Fruit fly (Drosophila melanogaster) whole organism, embryonic: Measurements from ENCODE around the gene Arp10.
A peak's percentile ranks its signal among the peaks of the same experiment; 100 is the strongest.

Experiments
- Abd-B ChIP-seq: fragments of 200-800 bp; sonication (Bioruptor generic); optimal IDR thresholded peaks from 2 replicates; lab custom pipeline; 2018; ENCODE audit warnings: missing biosample characterization, mild to moderate bottlenecking, missing genetic modification characterization, moderate library complexity
- Aef1 ChIP-seq: fragments of 200-800 bp; sonication (Bioruptor generic); IDR thresholded peaks from 3 replicates; pipeline ENCODE4 v1.3.6; 2022; ENCODE audit warnings: missing biosample characterization, missing genetic modification characterization
- BEAF-32 ChIP-seq: fragments of 200-800 bp; sonication (Bioruptor generic); optimal IDR thresholded peaks from 3 replicates; lab custom pipeline; 2017; ENCODE audit warnings: missing biosample characterization, missing genetic modification characterization, mild to moderate bottlenecking, moderate library complexity, missing genetic modification reagents
- CG10267 ChIP-seq: fragments of 200-800 bp; sonication (Bioruptor generic); optimal IDR thresholded peaks from 2 replicates; lab custom pipeline; 2018; ENCODE audit warnings: missing biosample characterization, mild to moderate bottlenecking, missing genetic modification characterization, moderate library complexity
- CG11398 ChIP-seq: fragments of 200-800 bp; sonication (Bioruptor generic); optimal IDR thresholded peaks from 2 replicates; lab custom pipeline; 2016; ENCODE audit warnings: missing biosample characterization, missing genetic modification characterization
- CG13424 ChIP-seq: fragments of 200-800 bp; sonication (Bioruptor generic); optimal IDR thresholded peaks from 2 replicates; lab custom pipeline; 2019; ENCODE audit warnings: missing biosample characterization, mild to moderate bottlenecking, missing genetic modification characterization, moderate library complexity
- CG14710 ChIP-seq: fragments of 200-800 bp; sonication (Bioruptor generic); optimal IDR thresholded peaks from 3 replicates; lab custom pipeline; 2019; ENCODE audit warnings: missing biosample characterization, mild to moderate bottlenecking, missing genetic modification characterization, moderate library complexity
- CG1602 ChIP-seq: fragments of 200-800 bp; sonication (Bioruptor generic); optimal IDR thresholded peaks from 3 replicates; lab custom pipeline; 2016; ENCODE audit warnings: missing biosample characterization, missing genetic modification characterization
- CG2116 ChIP-seq: fragments of 200-800 bp; sonication (Bioruptor generic); optimal IDR thresholded peaks from 3 replicates; lab custom pipeline; 2018; ENCODE audit warnings: missing biosample characterization, mild to moderate bottlenecking, missing genetic modification characterization
- CG2129 ChIP-seq: fragments of 200-800 bp; sonication (Bioruptor generic); IDR thresholded peaks from 2 replicates; pipeline ENCODE4 v1.3.6; 2022; ENCODE audit warnings: missing biosample characterization, missing genetic modification characterization; ENCODE audit not compliant: partially characterized antibody
- CG32532 ChIP-seq: fragments of 200-800 bp; sonication (Bioruptor generic); IDR thresholded peaks from 2 replicates; pipeline ENCODE4 v1.3.6; 2022; ENCODE audit warnings: missing biosample characterization, missing genetic modification characterization
- CG32767 ChIP-seq: fragments of 200-800 bp; sonication (Bioruptor generic); IDR thresholded peaks from 2 replicates; pipeline ENCODE4 v1.3.6; 2022; ENCODE audit warnings: missing biosample characterization, missing genetic modification characterization
- CG34224 ChIP-seq: fragments of 200-800 bp; sonication (Bioruptor generic); IDR thresholded peaks from 3 replicates; pipeline ENCODE4 v1.3.6; 2022; ENCODE audit warnings: missing biosample characterization, missing genetic modification characterization; ENCODE audit not compliant: partially characterized antibody
- CG6791 ChIP-seq: fragments of 200-800 bp; sonication (Bioruptor generic); IDR thresholded peaks from 3 replicates; pipeline ENCODE4 v1.3.6; 2022; ENCODE audit warnings: missing biosample characterization, missing genetic modification characterization; ENCODE audit not compliant: partially characterized antibody
- CG7271 ChIP-seq: fragments of 200-800 bp; sonication (Bioruptor generic); optimal IDR thresholded peaks from 2 replicates; lab custom pipeline; 2018; ENCODE audit warnings: missing biosample characterization, mild to moderate bottlenecking, missing genetic modification characterization, moderate library complexity
- CG7963 ChIP-seq: fragments of 200-800 bp; sonication (Bioruptor generic); IDR thresholded peaks from 3 replicates; pipeline ENCODE4 v1.3.6; 2022; ENCODE audit warnings: missing biosample characterization, missing genetic modification characterization; ENCODE audit not compliant: partially characterized antibody
- CG8478 ChIP-seq: fragments of >200 bp; optimal IDR thresholded peaks from 2 replicates; lab custom pipeline; 2018
- CG8765 ChIP-seq: fragments of 200-800 bp; sonication (Bioruptor generic); IDR thresholded peaks from 2 replicates; pipeline ENCODE4 v1.3.6; 2022; ENCODE audit warnings: missing biosample characterization, missing genetic modification characterization
- CTCF ChIP-seq: fragments of 200-800 bp; sonication (Bioruptor generic); optimal IDR thresholded peaks from 2 replicates; lab custom pipeline; 2017; ENCODE audit warnings: missing biosample characterization, mild to moderate bottlenecking, missing genetic modification characterization, moderate library complexity
- CkIIα-i1 ChIP-seq: fragments of 200-800 bp; sonication (Bioruptor generic); IDR thresholded peaks from 2 replicates; pipeline ENCODE4 v1.3.6; 2022; ENCODE audit warnings: missing biosample characterization, missing genetic modification characterization
- Dll ChIP-seq: fragments of 200-800 bp; sonication (Bioruptor generic); IDR thresholded peaks from 4 replicates; pipeline ENCODE4 v1.3.6; 2022; ENCODE audit warnings: missing biosample characterization, missing genetic modification characterization; ENCODE audit not compliant: partially characterized antibody
- Dp ChIP-seq: fragments of 200-800 bp; sonication (Bioruptor generic); optimal IDR thresholded peaks from 2 replicates; lab custom pipeline; 2018; ENCODE audit warnings: missing biosample characterization, mild to moderate bottlenecking, missing genetic modification characterization, moderate library complexity
- Dref ChIP-seq: fragments of 200-800 bp; sonication (Bioruptor generic); IDR thresholded peaks from 2 replicates; pipeline ENCODE4 v1.3.6; 2022; ENCODE audit warnings: missing biosample characterization, missing genetic modification characterization
- Gug ChIP-seq: fragments of 200-800 bp; sonication (Bioruptor generic); IDR thresholded peaks from 4 replicates; pipeline ENCODE4 v1.3.6; 2022; ENCODE audit warnings: missing biosample characterization, missing genetic modification characterization
- Hand ChIP-seq: fragments of 200-800 bp; sonication (Bioruptor generic); optimal IDR thresholded peaks from 2 replicates; lab custom pipeline; 2017; ENCODE audit warnings: mild to moderate bottlenecking, missing biosample characterization, missing genetic modification reagents, missing genetic modification characterization
- HmgD ChIP-seq: fragments of 200-800 bp; sonication (Bioruptor generic); optimal IDR thresholded peaks from 3 replicates; lab custom pipeline; 2016; ENCODE audit warnings: missing biosample characterization, missing genetic modification characterization
- Lim3 ChIP-seq: fragments of 200-800 bp; sonication (Bioruptor generic); IDR thresholded peaks from 2 replicates; pipeline ENCODE4 v1.3.6; 2022; ENCODE audit warnings: missing biosample characterization, missing genetic modification characterization
- MBD-R2 ChIP-seq: fragments of 200-800 bp; sonication (Bioruptor generic); IDR thresholded peaks from 2 replicates; pipeline ENCODE4 v1.3.6; 2022; ENCODE audit warnings: missing biosample characterization, missing genetic modification characterization
- Nf-YB ChIP-seq: fragments of 200-800 bp; sonication (Bioruptor generic); optimal IDR thresholded peaks from 3 replicates; lab custom pipeline; 2019; ENCODE audit warnings: missing biosample characterization, mild to moderate bottlenecking, missing genetic modification characterization, moderate library complexity
- Rfx ChIP-seq: fragments of 200-800 bp; sonication (Bioruptor generic); IDR thresholded peaks from 2 replicates; pipeline ENCODE4 v1.3.6; 2022; ENCODE audit warnings: missing biosample characterization, missing genetic modification characterization
- Scr ChIP-seq: fragments of 200-800 bp; sonication (Bioruptor generic); IDR thresholded peaks from 2 replicates; pipeline ENCODE4 v1.3.6; 2022; ENCODE audit warnings: missing biosample characterization, missing genetic modification characterization; ENCODE audit not compliant: partially characterized antibody
- bsh ChIP-seq, 2 experiments: fragments of 200-800 bp; sonication (Bioruptor generic); optimal IDR thresholded peaks; 2 replicates each; lab custom pipeline; 2017 to 2018; ENCODE audit warnings: mild to moderate bottlenecking in 2 of 2, missing biosample characterization in 2 of 2, missing genetic modification characterization in 2 of 2, moderate library complexity in 1 of 2
- crp ChIP-seq, 2 experiments: fragments of 200-800 bp; sonication (Bioruptor generic); optimal IDR thresholded peaks; 2 replicates in 1 of 2; 3 replicates in 1 of 2; lab custom pipeline; 2017; ENCODE audit warnings: missing biosample characterization in 2 of 2, missing genetic modification characterization in 2 of 2, mild to moderate bottlenecking in 1 of 2, moderate library complexity in 1 of 2
- en ChIP-seq: fragments of 200-800 bp; sonication (Bioruptor generic); optimal IDR thresholded peaks from 2 replicates; lab custom pipeline; 2016; ENCODE audit warnings: missing biosample characterization, missing genetic modification characterization
- esg ChIP-seq: fragments of 200-800 bp; sonication (Bioruptor generic); conservative IDR thresholded peaks from 2 replicates; pipeline ENCODE4 v1.3.6; 2022; ENCODE audit warnings: missing biosample characterization, missing genetic modification characterization
- grn ChIP-seq: fragments of 200-800 bp; sonication (Bioruptor generic); optimal IDR thresholded peaks from 3 replicates; lab custom pipeline; 2017; ENCODE audit warnings: missing biosample characterization, missing genetic modification characterization
- ham ChIP-seq: fragments of 200-800 bp; sonication (Bioruptor generic); IDR thresholded peaks from 2 replicates; pipeline ENCODE4 v1.3.6; 2022; ENCODE audit warnings: missing biosample characterization, missing genetic modification characterization
- hb ChIP-seq: fragments of 200-800 bp; sonication (Bioruptor generic); IDR thresholded peaks from 3 replicates; pipeline ENCODE4 v1.3.6; 2022; ENCODE audit warnings: missing biosample characterization, missing genetic modification characterization; ENCODE audit not compliant: partially characterized antibody
- ken ChIP-seq: fragments of 200-800 bp; sonication (Bioruptor generic); IDR thresholded peaks from 3 replicates; pipeline ENCODE4 v1.3.6; 2022; ENCODE audit warnings: missing biosample characterization, missing genetic modification characterization
- mld ChIP-seq: fragments of 200-800 bp; sonication (Bioruptor generic); IDR thresholded peaks from 3 replicates; pipeline ENCODE4 v1.3.6; 2022; ENCODE audit warnings: missing biosample characterization, missing genetic modification characterization; ENCODE audit not compliant: partially characterized antibody
- nerfin-2 ChIP-seq: fragments of 200-800 bp; sonication (Bioruptor generic); IDR thresholded peaks from 2 replicates; pipeline ENCODE4 v1.3.6; 2022; ENCODE audit warnings: missing biosample characterization, missing genetic modification characterization; ENCODE audit not compliant: partially characterized antibody
- prd ChIP-seq, 3 experiments: fragments of >200 bp in 2 of 3; fragments of 200-800 bp in 1 of 3; sonication (Bioruptor generic) in 1 of 3; optimal IDR thresholded peaks in 2 of 3; IDR thresholded peaks in 1 of 3; 2 replicates in 2 of 3; 3 replicates in 1 of 3; pipeline versions ENCODE4 v1.3.6 to Lab custom; 2017 to 2022; ENCODE audit warnings: missing biosample characterization in 1 of 3, missing genetic modification characterization in 1 of 3
- tna ChIP-seq: fragments of 200-800 bp; sonication (Bioruptor generic); IDR thresholded peaks from 2 replicates; pipeline ENCODE4 v1.3.6; 2022; ENCODE audit warnings: missing biosample characterization, missing genetic modification characterization; ENCODE audit not compliant: partially characterized antibody
- trem ChIP-seq: fragments of 200-800 bp; optimal IDR thresholded peaks from 3 replicates; lab custom pipeline; 2019; ENCODE audit warnings: missing biosample characterization, mild to moderate bottlenecking, missing genetic modification characterization, moderate library complexity
- twi ChIP-seq: fragments of 200-800 bp; optimal IDR thresholded peaks from 2 replicates; lab custom pipeline; 2019; ENCODE audit warnings: missing biosample characterization, mild to moderate bottlenecking, missing genetic modification characterization, moderate library complexity
- unc-4 ChIP-seq: fragments of 200-800 bp; sonication (Bioruptor generic); IDR thresholded peaks from 2 replicates; pipeline ENCODE4 v1.3.6; 2022; ENCODE audit warnings: missing biosample characterization, missing genetic modification characterization; ENCODE audit not compliant: partially characterized antibody
- zen2 ChIP-seq: fragments of 200-800 bp; sonication (Bioruptor generic); IDR thresholded peaks from 3 replicates; pipeline ENCODE4 v1.3.6; 2022; ENCODE audit warnings: missing biosample characterization, missing genetic modification characterization; ENCODE audit not compliant: partially characterized antibody

The Arp10 gene

DNA sequence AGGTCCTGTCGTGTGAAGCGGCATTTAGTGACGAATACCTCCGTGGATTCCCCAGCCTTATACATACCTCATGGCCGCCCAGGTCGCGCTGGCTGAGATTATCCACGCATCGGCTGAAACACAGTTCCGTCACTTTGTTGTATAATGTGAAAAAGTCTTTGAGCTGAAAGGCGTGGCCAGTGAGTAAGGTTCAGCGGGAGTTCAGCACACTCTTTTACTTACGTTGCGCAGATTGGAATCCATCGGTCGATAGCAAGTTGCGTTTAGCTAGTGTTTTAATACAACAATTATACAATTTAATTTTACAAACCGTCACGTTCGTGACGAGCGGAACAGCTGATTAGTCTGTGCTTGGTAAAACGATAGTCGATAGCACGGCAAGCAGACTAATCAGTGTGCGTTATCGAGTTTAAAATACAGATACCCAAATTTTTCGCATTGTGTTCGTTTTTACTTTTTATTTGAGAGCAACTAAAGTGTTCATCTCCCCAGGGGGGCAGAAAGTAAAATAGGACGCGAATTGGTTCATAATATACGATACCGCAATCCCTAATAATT, 27.7 kb downstream of the Arp10 start, which contains the start of the genes Pstk and Tim9b (continued):
- TF ChIP-seq CG8765 (GFP tag; lab: Robert Waterston, UW), result no peak
- peak; percentile 68 for TF ChIP-seq tna (GFP tag; lab: Robert Waterston, UW)
- peak; percentile 17 to 85 for TF ChIP-seq crp (GFP tag; optimal IDR thresholded peaks at IDR 0.05; lab: Kevin White, UChicago)
- TF ChIP-seq CG13424 (tag; lab: Kevin White, UChicago), result no peak
- TF ChIP-seq nerfin-2 (GFP tag; lab: Robert Waterston, UW), result peak; percentile 29; the same call in 1 of the 2 replicates
- TF ChIP-seq Dll (GFP tag; lab: Robert Waterston, UW), result peak; percentile 49; the same call in 3 of the 4 replicates
- TF ChIP-seq CG32532 (GFP tag; lab: Robert Waterston, UW), result no peak
- TF ChIP-seq BEAF-32 (GFP tag; lab: Kevin White, UChicago), result peak; percentile 55
- peak; percentile 45; the same call in 2 of the 3 replicates for TF ChIP-seq zen2 (GFP tag; lab: Robert Waterston, UW)
- 0 out of 2 replicates have a peak, but pooled peaks have one; percentile 15 for TF ChIP-seq CG2129 (GFP tag; lab: Robert Waterston, UW)
- no peak for TF ChIP-seq CG8478 (lab: Kevin White, UChicago)
- peak; percentile 89 for TF ChIP-seq CG2116 (GFP tag; lab: Kevin White, UChicago)
- TF ChIP-seq unc-4 (GFP tag; lab: Robert Waterston, UW), result peak; percentile 46; the same call in 1 of the 2 replicates
- TF ChIP-seq Lim3 (GFP tag; lab: Robert Waterston, UW), result no peak
- peak; percentile 71 for TF ChIP-seq Dref (GFP tag; lab: Robert Waterston, UW)
- TF ChIP-seq Rfx (GFP tag; lab: Robert Waterston, UW), result no peak
- no peak for TF ChIP-seq CG11398 (GFP tag; lab: Kevin White, UChicago)
- peak; percentile 64 for TF ChIP-seq Scr (GFP tag; lab: Robert Waterston, UW)
- peak; percentile 77 for TF ChIP-seq Dp (GFP tag; lab: Kevin White, UChicago)
- TF ChIP-seq CG7963, result peak; percentile 69
- TF ChIP-seq CG6791 (GFP tag; lab: Robert Waterston, UW), result peak; percentile 77
- TF ChIP-seq Nf-YB (GFP tag; lab: Kevin White, UChicago), result no peak
- peak; percentile 62 for TF ChIP-seq CG34224
- TF ChIP-seq ken (GFP tag; lab: Robert Waterston, UW), result no peak
- TF ChIP-seq CG32767 (GFP tag; lab: Robert Waterston, UW), result no peak
- TF ChIP-seq en (GFP tag; lab: Kevin White, UChicago), result no peak
- no peak for TF ChIP-seq bsh (GFP tag; optimal IDR thresholded peaks at IDR 0.05; lab: Kevin White, UChicago)
- no peak for TF ChIP-seq Abd-B (GFP tag; lab: Kevin White, UChicago)
- peak; percentile 58; the same call in 2 of the 3 replicates for TF ChIP-seq hb (GFP tag; lab: Robert Waterston, UW)
- no peak for TF ChIP-seq Gug
- TF ChIP-seq prd (optimal IDR thresholded peaks at IDR 0.05; lab: Kevin White, UChicago), result no peak
- no peak for TF ChIP-seq prd (GFP tag; IDR thresholded peaks at IDR 0.05; lab: Robert Waterston, UW)
- peak; percentile 54 for TF ChIP-seq MBD-R2 (GFP tag; lab: Robert Waterston, UW)
- TF ChIP-seq, all 482 proteins: peak for 33

dm6 chrX:19615990-19616663, 29.8 kb downstream of the Arp10 start, which contains the start of gene CG14210:
TSS of gene CG14210 (plus strand) at chrX:19616196.
- TF ChIP-seq trem (peak; percentile 45), twi (tag; lab: Kevin White, UChicago) (peak; percentile 30), ham (GFP tag; lab: Robert Waterston, UW) (no peak), CG10267 (tag; lab: Kevin White, UChicago) (peak; percentile 9), Dp (GFP tag; lab: Kevin White, UChicago) (peak; percentile 84), CkIIα-i1 (GFP tag; lab: Robert Waterston, UW) (no peak), HmgD (GFP tag; lab: Kevin White, UChicago) (no peak), esg (GFP tag; lab: Robert Waterston, UW) (no peak), Aef1 (no peak), mld (GFP tag; lab: Robert Waterston, UW) (0 out of 3 replicates have a peak, but pooled peaks have one; percentile 53), Hand (GFP tag; lab: Kevin White, UChicago) (no peak), grn (GFP tag; lab: Kevin White, UChicago) (no peak), CG14710 (tag; lab: Kevin White, UChicago) (peak; percentile 12), CG7271 (tag; lab: Kevin White, UChicago) (no peak), CG1602 (GFP tag; lab: Kevin White, UChicago) (no peak), CTCF (GFP tag; lab: Kevin White, UChicago) (no peak), CG8478 (lab: Kevin White, UChicago) (no peak)
